Worm (Caenorhabditis elegans): ENCODE results near the gene tag-322.

Gene tag-322

ce11 chrIV:7785506-7786065 lies at the start of gene tag-322 (continued):
- TF ChIP-seq zip-2 (tag; optimal IDR thresholded peaks at IDR 0.05) (no peak), ceh-28 (tag; optimal IDR thresholded peaks at IDR 0.05) (no peak), zfp-3 (GFP tag; conservative IDR thresholded peaks at IDR 0.05) (no peak)

ce11 chrIV:7834625-7835228 lies 49.4 kb upstream of the tag-322 start, which contains the start of gene erp-44.2:
erp-44.2 (minus strand) TSS chrIV:7834675.
- peak; percentile 34 for TF ChIP-seq aha-1 (tag)
- TF ChIP-seq ama-1 (optimal IDR thresholded peaks at IDR 0.05), result no peak

ce11 chrIV:7830151-7830550 lies 44.8 kb upstream of the tag-322 start, which contains the start of gene mvb-12:
mvb-12 (plus strand) TSS chrIV:7830525.
- TF ChIP-seq lsy-2 (tag; optimal IDR thresholded peaks at IDR 0.05) (peak in 1 of 2 experiments; percentile 49), aha-1 (tag) (peak; percentile 61), jun-1 (tag; optimal IDR thresholded peaks at IDR 0.05) (no peak), lin-38 (GFP tag; IDR thresholded peaks at IDR 0.05) (peak; percentile 39), dpl-1 (GFP tag; optimal IDR thresholded peaks at IDR 0.05) (peak; percentile 4), pqm-1 (tag; optimal IDR thresholded peaks at IDR 0.05) (peak; percentile 4), mes-2 (tag; optimal IDR thresholded peaks at IDR 0.05; ENCODE audit: poor library complexity, severe bottlenecking) (peak; percentile 30), ctbp-1 (GFP tag; IDR thresholded peaks at IDR 0.05) (no peak), hlh-30 (tag; optimal IDR thresholded peaks at IDR 0.05; ENCODE audit: insufficient read depth) (peak; percentile 68), hlh-11 (tag; optimal IDR thresholded peaks at IDR 0.05) (peak; percentile 27), dmd-6 (GFP tag; IDR thresholded peaks at IDR 0.05) (0 out of 2 replicates have a peak, but pooled peaks have one; percentile 10), fkh-10 (GFP tag; optimal IDR thresholded peaks at IDR 0.05) (no peak), mdl-1 (tag; optimal IDR thresholded peaks at IDR 0.05) (peak in 1 of 2 experiments; percentile 30), dve-1 (tag; optimal IDR thresholded peaks at IDR 0.05; ENCODE audit: insufficient read depth) (peak; percentile 65), nhr-28 (tag; optimal IDR thresholded peaks at IDR 0.05) (peak; percentile 7), daf-16 (GFP tag; optimal IDR thresholded peaks at IDR 0.05) (no peak), daf-16 (tag; optimal IDR thresholded peaks at IDR 0.05) (peak; percentile 84), nhr-10 (tag; optimal IDR thresholded peaks at IDR 0.05) (no peak), arid-1 (GFP tag; conservative IDR thresholded peaks at IDR 0.05) (no peak)

- TF ChIP-seq ceh-32 (tag; optimal IDR thresholded peaks at IDR 0.05; ENCODE audit: poor library complexity) (no peak), Y48G9A.11 (GFP tag; IDR thresholded peaks at IDR 0.05) (no peak), hif-1 (tag; optimal IDR thresholded peaks at IDR 0.05) (no peak), fkh-10 (GFP tag; optimal IDR thresholded peaks at IDR 0.05) (no peak), hlh-30 (tag; optimal IDR thresholded peaks at IDR 0.05; ENCODE audit: insufficient read depth) (peak; percentile 61), snpc-1.2 (GFP tag; IDR thresholded peaks at IDR 0.05) (no peak), lin-38 (GFP tag; IDR thresholded peaks at IDR 0.05) (peak; percentile 11; the same call in 1 of the 2 replicates), zip-11 (GFP tag; IDR thresholded peaks at IDR 0.05) (no peak), unc-62 (GFP tag; optimal IDR thresholded peaks at IDR 0.05 in 1 of 2) (peak in 1 of 2 experiments; percentile 42), unc-62 (tag; optimal IDR thresholded peaks at IDR 0.05) (no peak), Y105C5A.15 (GFP tag; IDR thresholded peaks at IDR 0.05) (no peak), mep-1 (tag; optimal IDR thresholded peaks at IDR 0.05) (no peak), unc-130 (GFP tag; optimal IDR thresholded peaks at IDR 0.05) (peak; percentile 12), daf-16 (GFP tag; optimal IDR thresholded peaks at IDR 0.05) (no peak), daf-16 (tag; optimal IDR thresholded peaks at IDR 0.05) (peak; percentile 54), lin-13 (GFP tag; optimal IDR thresholded peaks at IDR 0.05) (no peak), dmd-8 (GFP tag; IDR thresholded peaks at IDR 0.05) (no peak), zfp-2 (tag; optimal IDR thresholded peaks at IDR 0.05) (no peak), ceh-28 (tag; optimal IDR thresholded peaks at IDR 0.05) (no peak), dve-1 (tag; optimal IDR thresholded peaks at IDR 0.05; ENCODE audit: insufficient read depth) (peak; percentile 56), dmd-6 (GFP tag; IDR thresholded peaks at IDR 0.05) (peak; percentile 36), ztf-11 (tag; optimal IDR thresholded peaks at IDR 0.05) (no peak), gei-8 (GFP tag; optimal IDR thresholded peaks at IDR 0.05) (no peak), hlh-11 (tag; optimal IDR thresholded peaks at IDR 0.05) (peak; percentile 60), attf-4 (tag; optimal IDR thresholded peaks at IDR 0.05) (no peak), nhr-48 (tag; optimal IDR thresholded peaks at IDR 0.05) (no peak), lsy-2 (tag; optimal IDR thresholded peaks at IDR 0.05) (peak in 1 of 2 experiments; percentile 27), mxl-3 (GFP tag; optimal IDR thresholded peaks at IDR 0.05) (peak; percentile 25), R02D3.7 (tag; optimal IDR thresholded peaks at IDR 0.05) (no peak), mes-2 (tag; optimal IDR thresholded peaks at IDR 0.05; ENCODE audit: poor library complexity, severe bottlenecking) (peak; percentile 10)
Observed at ce11 chrIV:7829275-7829938, 44.1 kb upstream of the tag-322 start, which contains the start of gene C06A6.4. C06A6.4 (minus strand) TSS chrIV:7829298.
